Worm (Caenorhabditis elegans) whole organism, L1 larva: ENCODE results near the gene zip-5.

Experiments
- C04F5.9 ChIP-seq: sonication (generic microtip); optimal IDR thresholded peaks from 2 replicates; lab custom pipeline; 2016; ENCODE audit warnings: missing genetic modification characterization, missing compliant biosample characterization
- C34B4.2 ChIP-seq: sonication (generic microtip); optimal IDR thresholded peaks from 2 replicates; lab custom pipeline; 2017; ENCODE audit warnings: mild to moderate bottlenecking, missing genetic modification characterization, missing compliant biosample characterization
- F16B12.6 ChIP-seq: fragments of 150-350 bp; optimal IDR thresholded peaks from 2 replicates; lab custom pipeline; 2014; ENCODE audit warnings: missing biosample characterization, missing genetic modification characterization
- alr-1 ChIP-seq: fragments of 200-800 bp; sonication (Bioruptor generic); optimal IDR thresholded peaks from 2 replicates; lab custom pipeline; 2018; ENCODE audit warnings: borderline replicate concordance, mild to moderate bottlenecking, missing genetic modification characterization, missing compliant biosample characterization
- ceh-63 ChIP-seq: fragments of 200-800 bp; sonication (Bioruptor generic); optimal IDR thresholded peaks from 2 replicates; lab custom pipeline; 2018; ENCODE audit warnings: mild to moderate bottlenecking, missing genetic modification characterization, missing compliant biosample characterization
- ceh-8 ChIP-seq: fragments of 200-800 bp; sonication (Bioruptor generic); optimal IDR thresholded peaks from 2 replicates; lab custom pipeline; 2018; ENCODE audit warnings: mild to moderate bottlenecking, missing genetic modification characterization, moderate library complexity, missing compliant biosample characterization
- ces-1 ChIP-seq: fragments of 150-350 bp; optimal IDR thresholded peaks from 2 replicates; lab custom pipeline; 2014; ENCODE audit warnings: missing biosample characterization, missing genetic modification reagents, missing genetic modification characterization
- dpl-1 ChIP-seq, 3 experiments: fragments of 150-350 bp in 2 of 3; sonication (generic microtip) in 1 of 3; optimal IDR thresholded peaks; 2 replicates each; lab custom pipeline; 2014 to 2017; ENCODE audit warnings: missing biosample characterization in 3 of 3, missing genetic modification characterization in 3 of 3, missing genetic modification reagents in 3 of 3
- dsc-1 ChIP-seq: sonication (generic microtip); optimal IDR thresholded peaks from 2 replicates; lab custom pipeline; 2016; ENCODE audit warnings: mild to moderate bottlenecking, missing genetic modification characterization, missing compliant biosample characterization
- efl-1 ChIP-seq, 4 experiments: fragments of 150-350 bp; optimal IDR thresholded peaks in 3 of 4; peaks in 1 of 4; 1 replicate in 1 of 4; 2 replicates in 3 of 4; lab custom pipeline; 2014; ENCODE audit warnings: missing biosample characterization in 2 of 4, missing genetic modification characterization in 2 of 4, missing genetic modification reagents in 2 of 4
- egl-13 ChIP-seq: sonication (generic microtip); optimal IDR thresholded peaks from 2 replicates; lab custom pipeline; 2016; ENCODE audit warnings: missing genotype, missing genetic modification reagents, missing genetic modification characterization, missing compliant biosample characterization
- egl-27 ChIP-seq, 2 experiments: fragments of 150-350 bp in 1 of 2; sonication (generic microtip); optimal IDR thresholded peaks; 3 replicates each; lab custom pipeline; 2017 to 2018; ENCODE audit warnings: missing biosample characterization in 2 of 2, missing genetic modification characterization in 2 of 2, missing genetic modification reagents in 2 of 2
- elt-2 ChIP-seq: sonication (generic microtip); optimal IDR thresholded peaks from 2 replicates; lab custom pipeline; 2016; ENCODE audit warnings: missing genetic modification characterization, mild to moderate bottlenecking, inconsistent platforms, missing compliant biosample characterization, missing genetic modification reagents
- elt-3 ChIP-seq, 6 experiments: fragments of 150-350 bp in 1 of 6; sonication (generic microtip); optimal IDR thresholded peaks; 2 replicates each; lab custom pipeline; 2017 to 2018; ENCODE audit warnings: missing biosample characterization in 6 of 6, missing genetic modification characterization in 6 of 6, inconsistent platforms in 1 of 6
- fkh-10 ChIP-seq: sonication (generic microtip); optimal IDR thresholded peaks from 2 replicates; lab custom pipeline; 2017; ENCODE audit warnings: missing biosample characterization, missing genetic modification reagents, missing genetic modification characterization
- fkh-4 ChIP-seq: sonication (generic microtip); optimal IDR thresholded peaks from 2 replicates; lab custom pipeline; 2016; ENCODE audit warnings: missing compliant biosample characterization, missing genetic modification characterization, borderline replicate concordance
- fkh-8 ChIP-seq: sonication (generic microtip); optimal IDR thresholded peaks from 2 replicates; lab custom pipeline; 2016; ENCODE audit warnings: mild to moderate bottlenecking, missing genetic modification characterization, missing compliant biosample characterization
- grh-1 ChIP-seq: fragments of 200-800 bp; sonication (Bioruptor generic); IDR thresholded peaks from 2 replicates; pipeline ENCODE4 v1.3.6; 2022; ENCODE audit warnings: missing genetic modification reagents, missing genetic modification characterization, missing compliant biosample characterization
- hpl-2 ChIP-seq: fragments of 150-350 bp; optimal IDR thresholded peaks from 2 replicates; lab custom pipeline; 2014; ENCODE audit warnings: missing biosample characterization, missing genetic modification reagents, missing genetic modification characterization
- jun-1 ChIP-seq: fragments of 150-350 bp; optimal IDR thresholded peaks from 2 replicates; lab custom pipeline; 2014; ENCODE audit warnings: missing biosample characterization, missing genetic modification reagents, missing genetic modification characterization
- lin-14 ChIP-seq: fragments of 200-800 bp; sonication (Bioruptor generic); optimal IDR thresholded peaks from 2 replicates; lab custom pipeline; 2018; ENCODE audit warnings: mild to moderate bottlenecking, missing genetic modification characterization, moderate library complexity, missing compliant biosample characterization
- lin-15B ChIP-seq: fragments of 150-350 bp; sonication (generic microtip); optimal IDR thresholded peaks from 3 replicates; lab custom pipeline; 2014; ENCODE audit warnings: missing biosample characterization, missing genetic modification characterization
- lin-35 ChIP-seq, 2 experiments: fragments of 150-350 bp; optimal IDR thresholded peaks; 2 replicates each; lab custom pipeline; 2014; ENCODE audit warnings: missing biosample characterization in 2 of 2, missing genetic modification characterization in 2 of 2, missing genetic modification reagents in 2 of 2
- lsy-2 ChIP-seq, 2 experiments: fragments of 150-350 bp; optimal IDR thresholded peaks; 2 replicates each; lab custom pipeline; 2014; ENCODE audit warnings: missing biosample characterization in 2 of 2, missing genetic modification characterization in 2 of 2
- mab-9 ChIP-seq: fragments of 200-800 bp; sonication (Bioruptor generic); IDR thresholded peaks from 2 replicates; pipeline ENCODE4 v1.3.6; 2022; ENCODE audit warnings: missing genetic modification reagents, missing genetic modification characterization, missing compliant biosample characterization
- nhr-20 ChIP-seq: sonication (generic microtip); optimal IDR thresholded peaks from 2 replicates; lab custom pipeline; 2016; ENCODE audit warnings: mild to moderate bottlenecking, missing genetic modification characterization, missing compliant biosample characterization
- nhr-28 ChIP-seq: fragments of 150-350 bp; optimal IDR thresholded peaks from 2 replicates; lab custom pipeline; 2014; ENCODE audit warnings: missing biosample characterization, missing genetic modification characterization
- nhr-47 ChIP-seq: sonication (generic microtip); optimal IDR thresholded peaks from 2 replicates; lab custom pipeline; 2016; ENCODE audit warnings: mild to moderate bottlenecking, missing genetic modification characterization, moderate library complexity, missing compliant biosample characterization
- nhr-71 ChIP-seq: sonication (generic microtip); optimal IDR thresholded peaks from 2 replicates; lab custom pipeline; 2016; ENCODE audit warnings: mild to moderate bottlenecking, missing genetic modification characterization, moderate library complexity, missing compliant biosample characterization
- nhr-76 ChIP-seq: sonication (generic microtip); optimal IDR thresholded peaks from 2 replicates; lab custom pipeline; 2017; ENCODE audit warnings: missing biosample characterization, missing genetic modification characterization
- nhr-77 ChIP-seq: fragments of 150-350 bp; optimal IDR thresholded peaks from 2 replicates; lab custom pipeline; 2014; ENCODE audit warnings: missing biosample characterization, missing genetic modification characterization
- nhr-85 ChIP-seq: sonication (generic microtip); peaks from one replicate; lab custom pipeline; 2016; ENCODE audit warnings: missing genetic modification characterization, inconsistent platforms, missing compliant biosample characterization
- nhr-90 ChIP-seq: sonication (generic microtip); optimal IDR thresholded peaks from 2 replicates; lab custom pipeline; 2016; ENCODE audit warnings: mild to moderate bottlenecking, missing genetic modification characterization, missing compliant biosample characterization; ENCODE audit not compliant: poor library complexity
- pax-3 ChIP-seq: fragments of 200-800 bp; sonication (Bioruptor generic); optimal IDR thresholded peaks from 2 replicates; lab custom pipeline; 2018; ENCODE audit warnings: mild to moderate bottlenecking, missing genetic modification characterization, moderate library complexity, missing compliant biosample characterization
- pqm-1 ChIP-seq: sonication (generic microtip); optimal IDR thresholded peaks from 3 replicates; lab custom pipeline; 2017; ENCODE audit warnings: missing biosample characterization, missing genetic modification characterization
- snu-23 ChIP-seq: sonication (generic microtip); optimal IDR thresholded peaks from 2 replicates; lab custom pipeline; 2016; ENCODE audit warnings: missing genetic modification characterization, missing compliant biosample characterization
- sox-4 ChIP-seq: sonication (generic microtip); optimal IDR thresholded peaks from 2 replicates; lab custom pipeline; 2016; ENCODE audit warnings: missing genetic modification characterization, missing compliant biosample characterization
- tlp-1 ChIP-seq: fragments of 150-350 bp; optimal IDR thresholded peaks from 2 replicates; lab custom pipeline; 2014; ENCODE audit warnings: missing biosample characterization, missing genetic modification characterization
- unc-30 ChIP-seq: sonication (generic microtip); optimal IDR thresholded peaks from 2 replicates; lab custom pipeline; 2017; ENCODE audit warnings: missing biosample characterization, missing genetic modification characterization
- unc-86 ChIP-seq: sonication (generic microtip); optimal IDR thresholded peaks from 2 replicates; lab custom pipeline; 2016; ENCODE audit warnings: missing genetic modification characterization, missing compliant biosample characterization
- ztf-4 ChIP-seq: fragments of 150-350 bp; optimal IDR thresholded peaks from 2 replicates; lab custom pipeline; 2014; ENCODE audit warnings: missing biosample characterization, missing genetic modification characterization

The zip-5 gene

DNA sequence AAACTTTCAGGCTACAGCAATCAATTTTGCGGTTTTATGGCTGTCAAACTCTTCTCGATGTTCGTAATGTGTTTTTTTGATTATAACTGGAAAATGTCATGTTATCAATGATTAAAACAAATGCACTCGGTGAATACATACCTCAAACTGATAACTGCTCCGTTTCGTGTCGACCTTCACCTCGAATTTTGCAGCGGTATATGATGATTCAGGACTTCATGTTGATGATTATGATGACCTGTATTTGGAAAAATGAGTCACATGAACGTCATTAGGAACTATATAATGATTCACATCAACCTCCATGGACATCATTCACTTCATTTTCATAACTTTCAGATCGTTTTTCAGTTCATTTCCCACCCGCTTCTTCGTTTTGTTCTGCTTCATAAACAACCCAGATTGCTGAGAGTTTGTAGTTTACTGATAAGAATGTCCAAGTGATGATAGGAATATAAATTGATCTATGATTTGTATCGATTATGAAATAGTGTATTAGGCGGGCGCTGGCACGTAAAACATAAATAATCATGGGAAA lies 1.5 kb upstream of the zip-5 start:
- TF ChIP-seq lin-14 (GFP tag; lab: Kevin White, UChicago) (peak; percentile 22), pax-3 (peak; percentile 62), nhr-90 (tag; lab: Kevin White, UChicago) (peak; percentile 20), efl-1 (optimal IDR thresholded peaks at IDR 0.05; lab: Kevin White, UChicago) (no peak), efl-1 (GFP tag; optimal IDR thresholded peaks at IDR 0.05 in 1 of 2; lab: Kevin White, UChicago) (peak in 1 of 2 experiments; percentile 86), pqm-1 (tag; lab: Kevin White, UChicago) (no peak), C34B4.2 (no peak), lin-15B (tag; lab: Kevin White, UChicago) (no peak), elt-3 (tag; optimal IDR thresholded peaks at IDR 0.05; lab: Kevin White, UChicago) (peak in 1 of 6 experiments; percentile 18), elt-2 (tag; lab: Kevin White, UChicago) (peak; percentile 93), nhr-71 (tag; lab: Kevin White, UChicago) (peak; percentile 45), lin-35 (GFP tag; optimal IDR thresholded peaks at IDR 0.05; lab: Kevin White, UChicago) (peak in 1 of 2 experiments; percentile 0), nhr-20 (tag; lab: Kevin White, UChicago) (peak; percentile 57)

DNA sequence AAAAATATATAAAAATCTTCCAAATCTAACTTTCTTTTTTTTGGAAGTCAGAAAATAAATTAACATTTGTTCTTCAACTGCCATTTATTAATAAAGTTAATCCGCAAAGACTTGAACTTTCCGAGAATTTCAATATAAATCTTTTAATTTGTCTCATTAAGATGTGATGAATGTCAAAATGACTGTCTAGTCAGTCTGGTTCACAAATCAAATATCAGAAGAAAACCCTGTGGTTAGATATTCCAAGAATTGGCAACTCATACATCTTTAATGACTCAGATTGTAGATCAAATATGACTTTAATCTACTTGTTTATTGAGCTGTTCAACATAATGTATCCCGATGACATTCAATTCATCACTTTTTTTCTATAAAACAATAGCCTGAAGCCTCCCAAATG lies 1.3 kb downstream of the zip-5 start:
- TF ChIP-seq lin-14 (GFP tag; lab: Kevin White, UChicago) (no peak), fkh-10 (GFP tag; lab: Kevin White, UChicago) (no peak), F16B12.6 (tag; lab: Kevin White, UChicago) (no peak), dsc-1 (tag; lab: Kevin White, UChicago) (peak; percentile 99), fkh-4 (tag; lab: Kevin White, UChicago) (peak; percentile 68), nhr-71 (tag; lab: Kevin White, UChicago) (peak; percentile 38), grh-1 (no peak), pax-3 (peak; percentile 87), nhr-76 (tag; lab: Kevin White, UChicago) (no peak), snu-23 (GFP tag; lab: Kevin White, UChicago) (no peak), C04F5.9 (no peak), unc-30 (tag; lab: Kevin White, UChicago) (no peak), nhr-47 (tag; lab: Kevin White, UChicago) (peak; percentile 39), ceh-8 (GFP tag; lab: Kevin White, UChicago) (peak; percentile 69), fkh-8 (tag; lab: Kevin White, UChicago) (peak; percentile 58), sox-4 (tag; lab: Kevin White, UChicago) (peak; percentile 9)

DNA sequence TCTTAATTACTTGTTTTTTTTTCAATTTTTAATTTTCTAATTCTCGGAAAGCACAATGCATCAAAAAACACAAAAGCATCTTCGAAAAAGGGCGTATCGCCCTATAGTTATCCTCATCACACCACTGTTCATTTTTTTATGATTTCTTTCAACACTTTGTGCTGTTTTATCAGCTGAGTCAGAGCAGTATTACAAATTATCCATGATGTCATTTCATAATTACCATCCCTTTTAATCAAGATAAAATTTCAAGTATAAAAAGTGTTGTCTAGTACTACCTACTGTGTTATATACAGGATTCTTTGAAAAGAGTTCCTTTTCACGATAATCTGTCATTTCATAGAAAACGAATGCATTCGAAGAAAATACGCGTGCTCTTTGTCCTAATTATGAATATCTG lies 2.3 kb downstream of the zip-5 start:
- TF ChIP-seq snu-23 (GFP tag; lab: Kevin White, UChicago) (no peak), efl-1 (optimal IDR thresholded peaks at IDR 0.05; lab: Kevin White, UChicago) (no peak), efl-1 (GFP tag; optimal IDR thresholded peaks at IDR 0.05 in 1 of 2; lab: Kevin White, UChicago) (peak in 1 of 2 experiments; percentile 74), mab-9 (no peak), pax-3 (peak; percentile 21), egl-27 (tag; optimal IDR thresholded peaks at IDR 0.05; lab: Kevin White, UChicago) (no peak), fkh-8 (tag; lab: Kevin White, UChicago) (peak; percentile 6), nhr-71 (tag; lab: Kevin White, UChicago) (peak; percentile 38), dpl-1 (GFP tag; optimal IDR thresholded peaks at IDR 0.05; lab: Kevin White, UChicago) (no peak), ceh-63 (GFP tag; lab: Kevin White, UChicago) (no peak), egl-13 (no peak), dsc-1 (tag; lab: Kevin White, UChicago) (peak; percentile 66), alr-1 (tag; lab: Kevin White, UChicago) (no peak)

DNA sequence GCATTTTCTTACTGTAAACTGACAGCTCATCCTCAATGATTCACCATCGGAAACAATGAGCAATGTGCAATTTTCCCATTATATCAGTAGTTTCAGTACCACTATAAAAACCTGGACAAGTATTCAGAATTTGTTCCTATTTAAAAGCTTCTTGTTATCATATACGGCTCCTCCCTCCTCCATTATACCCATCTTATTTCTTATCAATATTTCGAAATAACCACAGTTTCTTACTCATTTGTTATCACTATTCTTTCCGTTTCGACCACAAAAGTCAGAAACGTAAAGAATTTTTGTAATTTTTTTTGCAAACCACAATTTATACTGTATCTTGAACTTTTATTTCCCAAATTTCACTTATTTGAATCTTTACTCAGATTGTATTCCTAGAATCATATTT lies 3.7 kb downstream of the zip-5 start:
- TF ChIP-seq tlp-1 (tag; lab: Kevin White, UChicago) (peak; percentile 37), hpl-2 (GFP tag; lab: Kevin White, UChicago) (no peak), pax-3 (peak; percentile 80), fkh-8 (tag; lab: Kevin White, UChicago) (no peak), pqm-1 (tag; lab: Kevin White, UChicago) (peak; percentile 59), ztf-4 (tag; lab: Kevin White, UChicago) (no peak), nhr-77 (tag; lab: Kevin White, UChicago) (no peak), jun-1 (tag; lab: Kevin White, UChicago) (peak; percentile 15), nhr-28 (no peak), elt-2 (tag; lab: Kevin White, UChicago) (peak; percentile 96), lsy-2 (tag; optimal IDR thresholded peaks at IDR 0.05; lab: Kevin White, UChicago) (peak in 1 of 2 experiments; percentile 6), ces-1 (no peak), unc-86 (tag; lab: Kevin White, UChicago) (no peak), nhr-85 (tag; lab: Kevin White, UChicago) (no peak)
